Fruit fly (Drosophila melanogaster): ENCODE results near the gene CG17751.

Gene CG17751

dm6 chr3R:19571195-19571594 is 35.9 kb upstream of the CG17751 start (continued):
- no peak for TF ChIP-seq CG34422 (GFP tag; IDR thresholded peaks at IDR 0.05)
- no peak for TF ChIP-seq MTF-1 (GFP tag; optimal IDR thresholded peaks at IDR 0.05; ENCODE audit: borderline replicate concordance)
- no peak for TF ChIP-seq fd64A (GFP tag; optimal IDR thresholded peaks at IDR 0.05)
- TF ChIP-seq CG10366 (GFP tag; IDR thresholded peaks at IDR 0.05) = no peak
- peak; percentile 7 for TF ChIP-seq CG3281 (GFP tag; optimal IDR thresholded peaks at IDR 0.05)
- TF ChIP-seq Nf-YB (GFP tag; optimal IDR thresholded peaks at IDR 0.05) = peak; percentile 6
- TF ChIP-seq CG7357 (GFP tag; IDR thresholded peaks at IDR 0.05) = no peak
- TF ChIP-seq Hr78 (GFP tag; optimal IDR thresholded peaks at IDR 0.05) = peak in 1 of 2 experiments; percentile 86
- TF ChIP-seq ftz-f1 (GFP tag; optimal IDR thresholded peaks at IDR 0.05) = no peak
- peak; percentile 56 for TF ChIP-seq CG12071 (GFP tag; optimal IDR thresholded peaks at IDR 0.05)
- no peak for TF ChIP-seq org-1 (GFP tag; optimal IDR thresholded peaks at IDR 0.05)
- TF ChIP-seq grn (GFP tag; optimal IDR thresholded peaks at IDR 0.05) = peak; percentile 63
- TF ChIP-seq CG15073 (GFP tag; optimal IDR thresholded peaks at IDR 0.05) = no peak
- TF ChIP-seq Awh (GFP tag; IDR thresholded peaks at IDR 0.05) = no peak
- TF ChIP-seq CG31365 (tag; optimal IDR thresholded peaks at IDR 0.05) = no peak
- TF ChIP-seq CG1603 (tag; optimal IDR thresholded peaks at IDR 0.05) = no peak
- no peak for TF ChIP-seq sima (GFP tag; optimal IDR thresholded peaks at IDR 0.05)
- no peak for TF ChIP-seq CG10209 (GFP tag; optimal IDR thresholded peaks at IDR 0.05)
- TF ChIP-seq rib (GFP tag; IDR thresholded peaks at IDR 0.05) = no peak
- no peak for TF ChIP-seq CG17802 (tag; optimal IDR thresholded peaks at IDR 0.05)
- TF ChIP-seq cwo (GFP tag; optimal IDR thresholded peaks at IDR 0.05) = no peak
- peak; percentile 55 for TF ChIP-seq PHDP (tag; optimal IDR thresholded peaks at IDR 0.05)
- no peak for TF ChIP-seq chinmo (GFP tag; IDR thresholded peaks at IDR 0.05; ENCODE audit: partially characterized antibody)
- no peak for TF ChIP-seq HHEX (GFP tag; optimal IDR thresholded peaks at IDR 0.05)
- no peak for TF ChIP-seq CG7556 (GFP tag; optimal IDR thresholded peaks at IDR 0.05)
- no peak for TF ChIP-seq dati (GFP tag; IDR thresholded peaks at IDR 0.05)
- TF ChIP-seq Hsf (GFP tag; optimal IDR thresholded peaks at IDR 0.05) = no peak
- no peak for TF ChIP-seq Hr3 (GFP tag; optimal IDR thresholded peaks at IDR 0.05)
- no peak for TF ChIP-seq Aef1 (GFP tag; IDR thresholded peaks at IDR 0.05)
- peak; percentile 14 for TF ChIP-seq CG8281 (tag; optimal IDR thresholded peaks at IDR 0.05)
- TF ChIP-seq CG8290 (GFP tag; optimal IDR thresholded peaks at IDR 0.05) = no peak
- peak in 1 of 2 experiments; percentile 30 for TF ChIP-seq CG8290 (tag; optimal IDR thresholded peaks at IDR 0.05)
- no peak for TF ChIP-seq Sry-β (GFP tag; optimal IDR thresholded peaks at IDR 0.05)
- TF ChIP-seq Six4 (GFP tag; optimal IDR thresholded peaks at IDR 0.05) = no peak
- TF ChIP-seq CG6272 (GFP tag; IDR thresholded peaks at IDR 0.05) = no peak
- peak; percentile 32 for TF ChIP-seq odd (GFP tag; optimal IDR thresholded peaks at IDR 0.05)
- no peak for TF ChIP-seq CG15011 (GFP tag; optimal IDR thresholded peaks at IDR 0.05)
- TF ChIP-seq ham (GFP tag; IDR thresholded peaks at IDR 0.05) = no peak
- no peak for TF ChIP-seq ems (GFP tag; optimal IDR thresholded peaks at IDR 0.05)
- peak; percentile 46 for TF ChIP-seq CG13296 (GFP tag; optimal IDR thresholded peaks at IDR 0.05)
- TF ChIP-seq CG2889 (GFP tag; IDR thresholded peaks at IDR 0.05) = no peak
- no peak for TF ChIP-seq CG6689 (GFP tag; IDR thresholded peaks at IDR 0.05)
- no peak for TF ChIP-seq Drgx (GFP tag; IDR thresholded peaks at IDR 0.05)
- TF ChIP-seq BtbVII (GFP tag; optimal IDR thresholded peaks at IDR 0.05) = peak; percentile 18
- TF ChIP-seq CG17912 (GFP tag; optimal IDR thresholded peaks at IDR 0.05) = peak; percentile 44
- TF ChIP-seq twi (tag; optimal IDR thresholded peaks at IDR 0.05) = no peak
- TF ChIP-seq Hmx (GFP tag; optimal IDR thresholded peaks at IDR 0.05) = no peak
- no peak for TF ChIP-seq CG1024 (GFP tag; IDR thresholded peaks at IDR 0.05)
- TF ChIP-seq CG34224 (GFP tag; IDR thresholded peaks at IDR 0.05; ENCODE audit: partially characterized antibody) = no peak
- no peak for TF ChIP-seq CG3065 (GFP tag; optimal IDR thresholded peaks at IDR 0.05)
- no peak for TF ChIP-seq CG12299 (tag; optimal IDR thresholded peaks at IDR 0.05)
- no peak for TF ChIP-seq CG7786 (GFP tag; optimal IDR thresholded peaks at IDR 0.05)
